Fruit fly (Drosophila melanogaster) whole organism, embryonic: ENCODE measurements around the gene CG10214.

Experiments used
- Abd-B ChIP-seq: fragments of 200-800 bp; sonication (Bioruptor generic); optimal IDR thresholded peaks from 2 replicates; lab custom pipeline; 2018; ENCODE audit warnings: missing biosample characterization, mild to moderate bottlenecking, missing genetic modification characterization, moderate library complexity
- BtbVII ChIP-seq: fragments of 200-800 bp; sonication (Bioruptor generic); optimal IDR thresholded peaks from 3 replicates; lab custom pipeline; 2017; ENCODE audit warnings: missing biosample characterization, mild to moderate bottlenecking, missing genetic modification characterization
- CG11247 ChIP-seq: fragments of 200-800 bp; sonication (Bioruptor generic); IDR thresholded peaks from 2 replicates; pipeline ENCODE4 v1.3.6; 2022; ENCODE audit warnings: missing biosample characterization, missing genetic modification characterization
- CG12155 ChIP-seq: fragments of 200-800 bp; sonication (Bioruptor generic); optimal IDR thresholded peaks from 3 replicates; lab custom pipeline; 2016; ENCODE audit warnings: missing biosample characterization, missing genetic modification characterization
- CG13123 ChIP-seq: fragments of 200-800 bp; sonication (Bioruptor generic); optimal IDR thresholded peaks from 2 replicates; lab custom pipeline; 2016; ENCODE audit warnings: missing biosample characterization, missing genetic modification characterization
- CG15601 ChIP-seq: fragments of 200-800 bp; sonication (Bioruptor generic); optimal IDR thresholded peaks from 3 replicates; lab custom pipeline; 2019; ENCODE audit warnings: missing biosample characterization, mild to moderate bottlenecking, missing genetic modification characterization, moderate library complexity
- CG17186 ChIP-seq: fragments of 200-800 bp; sonication (Bioruptor generic); optimal IDR thresholded peaks from 3 replicates; lab custom pipeline; 2017; ENCODE audit warnings: missing biosample characterization, missing genetic modification reagents, missing genetic modification characterization
- CG2120 ChIP-seq: fragments of 200-800 bp; sonication (Bioruptor generic); optimal IDR thresholded peaks from 3 replicates; lab custom pipeline; 2016; ENCODE audit warnings: missing biosample characterization, missing genetic modification characterization
- CG2202 ChIP-seq: fragments of 200-800 bp; sonication (Bioruptor generic); optimal IDR thresholded peaks from 2 replicates; lab custom pipeline; 2018; ENCODE audit warnings: missing biosample characterization, mild to moderate bottlenecking, missing genetic modification characterization
- CG32532 ChIP-seq: fragments of 200-800 bp; sonication (Bioruptor generic); IDR thresholded peaks from 2 replicates; pipeline ENCODE4 v1.3.6; 2022; ENCODE audit warnings: missing biosample characterization, missing genetic modification characterization
- CG4404 ChIP-seq: fragments of 200-800 bp; sonication (Bioruptor generic); IDR thresholded peaks from 2 replicates; pipeline ENCODE4 v1.3.6; 2022; ENCODE audit warnings: missing biosample characterization, missing genetic modification characterization
- CG7963 ChIP-seq: fragments of 200-800 bp; sonication (Bioruptor generic); IDR thresholded peaks from 3 replicates; pipeline ENCODE4 v1.3.6; 2022; ENCODE audit warnings: missing biosample characterization, missing genetic modification characterization; ENCODE audit not compliant: partially characterized antibody
- CG7987 ChIP-seq: fragments of 200-800 bp; sonication (Bioruptor generic); optimal IDR thresholded peaks from 2 replicates; lab custom pipeline; 2018; ENCODE audit warnings: missing biosample characterization, mild to moderate bottlenecking, missing genetic modification characterization, moderate library complexity
- CG8089 ChIP-seq: fragments of 200-800 bp; sonication (Bioruptor generic); optimal IDR thresholded peaks from 3 replicates; lab custom pipeline; 2016; ENCODE audit warnings: missing biosample characterization, missing genetic modification characterization
- CG8290 ChIP-seq, 3 experiments: fragments of 200-800 bp; sonication (Bioruptor generic); optimal IDR thresholded peaks; 2 replicates each; lab custom pipeline; 2016 to 2019; ENCODE audit warnings: missing biosample characterization in 3 of 3, missing genetic modification characterization in 3 of 3, mild to moderate bottlenecking in 2 of 3, moderate library complexity in 1 of 3
- CG8388 ChIP-seq: fragments of 200-800 bp; sonication (Bioruptor generic); optimal IDR thresholded peaks from 2 replicates; lab custom pipeline; 2019; ENCODE audit warnings: missing biosample characterization, mild to moderate bottlenecking, missing genetic modification characterization, moderate library complexity
- CG9215 ChIP-seq: fragments of 200-800 bp; sonication (Bioruptor generic); IDR thresholded peaks from 2 replicates; pipeline ENCODE4 v1.3.6; 2022; ENCODE audit warnings: missing biosample characterization, missing genetic modification characterization
- CG9932 ChIP-seq: fragments of 200-800 bp; sonication (Bioruptor generic); IDR thresholded peaks from 2 replicates; pipeline ENCODE4 v1.3.6; 2022; ENCODE audit warnings: missing biosample characterization, missing genetic modification characterization
- Chrac-16 ChIP-seq: fragments of 200-800 bp; sonication (Bioruptor generic); optimal IDR thresholded peaks from 3 replicates; lab custom pipeline; 2016; ENCODE audit warnings: missing biosample characterization, missing genetic modification characterization
- Dip2 ChIP-seq: fragments of 200-800 bp; sonication (Bioruptor generic); IDR thresholded peaks from 2 replicates; pipeline ENCODE4 v1.3.6; 2022; ENCODE audit warnings: missing biosample characterization, missing genetic modification characterization
- Dip3 ChIP-seq: fragments of 200-800 bp; sonication (Bioruptor generic); optimal IDR thresholded peaks from 3 replicates; lab custom pipeline; 2016; ENCODE audit warnings: missing biosample characterization, missing genetic modification characterization
- ERR ChIP-seq: fragments of 200-800 bp; sonication (Bioruptor generic); optimal IDR thresholded peaks from 2 replicates; lab custom pipeline; 2016; ENCODE audit warnings: missing biosample characterization, missing genetic modification characterization
- HmgZ ChIP-seq: fragments of 200-800 bp; sonication (Bioruptor generic); optimal IDR thresholded peaks from 2 replicates; lab custom pipeline; 2018; ENCODE audit warnings: missing biosample characterization, mild to moderate bottlenecking, missing genetic modification characterization
- Hr78 ChIP-seq, 2 experiments: fragments of 200-800 bp in 1 of 2; fragments of >200 bp in 1 of 2; sonication (Bioruptor generic) in 1 of 2; optimal IDR thresholded peaks; 2 replicates each; lab custom pipeline; 2017 to 2019; ENCODE audit warnings: missing biosample characterization in 2 of 2, missing genetic modification characterization in 2 of 2, mild to moderate bottlenecking in 1 of 2, moderate library complexity in 1 of 2
- Hsf ChIP-seq: fragments of 200-800 bp; sonication (Bioruptor generic); optimal IDR thresholded peaks from 3 replicates; lab custom pipeline; 2016; ENCODE audit warnings: missing biosample characterization, missing genetic modification characterization
- PHDP ChIP-seq: fragments of 200-800 bp; sonication (Bioruptor generic); optimal IDR thresholded peaks from 3 replicates; lab custom pipeline; 2018; ENCODE audit warnings: missing biosample characterization, mild to moderate bottlenecking, missing genetic modification characterization, moderate library complexity
- YL-1 ChIP-seq: fragments of 200-800 bp; sonication (Bioruptor generic); optimal IDR thresholded peaks from 3 replicates; lab custom pipeline; 2017; ENCODE audit warnings: missing biosample characterization, mild to moderate bottlenecking, missing genetic modification characterization
- bowl ChIP-seq: fragments of 200-800 bp; sonication (Bioruptor generic); IDR thresholded peaks from 2 replicates; pipeline ENCODE4 v1.3.6; 2022; ENCODE audit warnings: missing biosample characterization, missing genetic modification characterization
- bsh ChIP-seq, 2 experiments: fragments of 200-800 bp; sonication (Bioruptor generic); optimal IDR thresholded peaks; 2 replicates each; lab custom pipeline; 2017 to 2018; ENCODE audit warnings: mild to moderate bottlenecking in 2 of 2, missing biosample characterization in 2 of 2, missing genetic modification characterization in 2 of 2, moderate library complexity in 1 of 2
- croc ChIP-seq: fragments of 200-800 bp; sonication (Bioruptor generic); conservative IDR thresholded peaks from 3 replicates; pipeline ENCODE4 v1.3.6; 2022; ENCODE audit warnings: missing biosample characterization, missing genetic modification characterization
- dati ChIP-seq: fragments of 200-800 bp; sonication (Bioruptor generic); IDR thresholded peaks from 2 replicates; pipeline ENCODE4 v1.3.6; 2022; ENCODE audit warnings: missing biosample characterization, missing genetic modification characterization
- disco-r ChIP-seq: fragments of 200-800 bp; sonication (Bioruptor generic); optimal IDR thresholded peaks from 2 replicates; lab custom pipeline; 2016; ENCODE audit warnings: missing biosample characterization, missing genetic modification characterization
- ewg ChIP-seq: fragments of 200-800 bp; sonication (Bioruptor generic); optimal IDR thresholded peaks from 3 replicates; lab custom pipeline; 2017; ENCODE audit warnings: mild to moderate bottlenecking, missing biosample characterization, missing genetic modification reagents, missing genetic modification characterization
- gfzf ChIP-seq: fragments of 200-800 bp; sonication (Bioruptor generic); optimal IDR thresholded peaks from 2 replicates; lab custom pipeline; 2016; ENCODE audit warnings: missing biosample characterization, mild to moderate bottlenecking, missing genetic modification characterization, moderate library complexity
- ham ChIP-seq: fragments of 200-800 bp; sonication (Bioruptor generic); IDR thresholded peaks from 2 replicates; pipeline ENCODE4 v1.3.6; 2022; ENCODE audit warnings: missing biosample characterization, missing genetic modification characterization
- her ChIP-seq: fragments of 200-800 bp; sonication (Bioruptor generic); optimal IDR thresholded peaks from 2 replicates; lab custom pipeline; 2016; ENCODE audit warnings: missing biosample characterization, missing genetic modification characterization
- hkb ChIP-seq, 2 experiments: fragments of 200-800 bp in 1 of 2; fragments of >200 bp in 1 of 2; sonication (Bioruptor generic) in 1 of 2; IDR thresholded peaks in 1 of 2; optimal IDR thresholded peaks in 1 of 2; 2 replicates each; pipeline versions ENCODE4 v1.3.6 to Lab custom; 2017 to 2022; ENCODE audit warnings: missing biosample characterization in 1 of 2, missing genetic modification characterization in 1 of 2
- kni ChIP-seq: fragments of 200-800 bp; sonication (Bioruptor generic); optimal IDR thresholded peaks from 3 replicates; lab custom pipeline; 2017; ENCODE audit warnings: mild to moderate bottlenecking, missing biosample characterization, missing genetic modification reagents, missing genetic modification characterization
- lbe ChIP-seq: fragments of 200-800 bp; sonication (Bioruptor generic); optimal IDR thresholded peaks from 2 replicates; lab custom pipeline; 2016; ENCODE audit warnings: missing biosample characterization, mild to moderate bottlenecking, missing genetic modification characterization
- mam ChIP-seq: fragments of 200-800 bp; sonication (Bioruptor generic); optimal IDR thresholded peaks from 3 replicates; lab custom pipeline; 2016; ENCODE audit warnings: missing biosample characterization, missing genetic modification characterization
- odd ChIP-seq: fragments of 200-800 bp; sonication (Bioruptor generic); optimal IDR thresholded peaks from 2 replicates; lab custom pipeline; 2017; ENCODE audit warnings: missing biosample characterization, mild to moderate bottlenecking, missing genetic modification characterization
- pb ChIP-seq: fragments of 200-800 bp; sonication (Bioruptor generic); optimal IDR thresholded peaks from 3 replicates; lab custom pipeline; 2016; ENCODE audit warnings: missing biosample characterization, missing genetic modification characterization
- pita ChIP-seq: fragments of 200-800 bp; sonication (Bioruptor generic); optimal IDR thresholded peaks from 2 replicates; lab custom pipeline; 2017; ENCODE audit warnings: missing biosample characterization, mild to moderate bottlenecking, missing genetic modification characterization
- slou ChIP-seq: fragments of 200-800 bp; sonication (Bioruptor generic); optimal IDR thresholded peaks from 3 replicates; lab custom pipeline; 2016; ENCODE audit warnings: missing biosample characterization, missing genetic modification characterization
- sqz ChIP-seq: fragments of 200-800 bp; sonication (Bioruptor generic); optimal IDR thresholded peaks from 3 replicates; lab custom pipeline; 2018; ENCODE audit warnings: missing biosample characterization, mild to moderate bottlenecking, missing genetic modification characterization
- sug ChIP-seq: fragments of 200-800 bp; optimal IDR thresholded peaks from 2 replicates; lab custom pipeline; 2019; ENCODE audit warnings: missing biosample characterization, mild to moderate bottlenecking, missing genetic modification characterization, moderate library complexity
- trem ChIP-seq: fragments of 200-800 bp; optimal IDR thresholded peaks from 3 replicates; lab custom pipeline; 2019; ENCODE audit warnings: missing biosample characterization, mild to moderate bottlenecking, missing genetic modification characterization, moderate library complexity
- tup ChIP-seq: fragments of 200-800 bp; sonication (Bioruptor generic); optimal IDR thresholded peaks from 2 replicates; lab custom pipeline; 2016; ENCODE audit warnings: missing biosample characterization, mild to moderate bottlenecking, missing genetic modification characterization, moderate library complexity
- wek ChIP-seq: fragments of 200-800 bp; sonication (Bioruptor generic); optimal IDR thresholded peaks from 3 replicates; lab custom pipeline; 2018; ENCODE audit warnings: missing biosample characterization, mild to moderate bottlenecking, missing genetic modification characterization, moderate library complexity
- zf30C ChIP-seq: fragments of 200-800 bp; sonication (Bioruptor generic); optimal IDR thresholded peaks from 3 replicates; lab custom pipeline; 2018; ENCODE audit warnings: missing biosample characterization, mild to moderate bottlenecking, missing genetic modification characterization

CG10214 gene

DNA sequence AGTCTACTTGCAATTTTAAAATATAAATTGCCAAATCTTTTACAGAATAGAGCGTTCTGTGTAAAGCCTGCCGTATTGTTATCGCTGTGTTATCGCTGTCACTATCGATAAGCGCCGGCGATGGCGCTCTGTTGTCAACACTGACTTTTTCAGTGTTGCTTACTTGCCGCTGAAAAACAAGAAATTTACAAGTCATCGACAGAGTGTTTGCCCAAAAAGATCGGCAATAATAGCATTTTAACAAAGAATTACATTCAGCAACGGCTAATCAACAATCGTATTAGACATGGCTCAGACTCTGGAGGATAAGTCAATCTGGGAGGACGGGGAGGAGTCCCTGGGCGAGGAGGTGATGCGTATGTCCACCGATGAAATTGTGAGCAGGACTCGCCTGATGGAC is 14.6 kb downstream of the CG10214 start, which contains the start of the genes RanBP3 and Rpt5 (continued):
- TF ChIP-seq CG8388 (no peak), disco-r (GFP tag; lab: Kevin White, UChicago) (no peak), wek (no peak), tup (no peak), Dip3 (GFP tag; lab: Kevin White, UChicago) (peak; percentile 69), CG4404 (GFP tag; lab: Robert Waterston, UW) (no peak), kni (GFP tag; lab: Kevin White, UChicago) (no peak), CG2202 (tag; lab: Kevin White, UChicago) (no peak), BtbVII (GFP tag; lab: Kevin White, UChicago) (no peak), lbe (peak; percentile 78), CG13123 (GFP tag; lab: Kevin White, UChicago) (no peak), Dip2 (GFP tag; lab: Robert Waterston, UW) (no peak), hkb (optimal IDR thresholded peaks at IDR 0.05; lab: Kevin White, UChicago) (no peak), hkb (GFP tag; IDR thresholded peaks at IDR 0.05; lab: Robert Waterston, UW) (0 out of 2 replicates have a peak, but pooled peaks have one; percentile 20), CG7987 (peak; percentile 55), CG12155 (GFP tag; lab: Kevin White, UChicago) (peak; percentile 61), mam (peak; percentile 73), trem (tag; lab: Kevin White, UChicago) (peak; percentile 34), CG9215 (peak; percentile 44), HmgZ (peak; percentile 89), her (peak; percentile 59), CG9932 (GFP tag; lab: Robert Waterston, UW) (peak; percentile 83), Hr78 (GFP tag; optimal IDR thresholded peaks at IDR 0.05; lab: Kevin White, UChicago) (no peak), CG17186 (peak; percentile 69), CG2120 (GFP tag; lab: Kevin White, UChicago) (peak; percentile 84), PHDP (tag; lab: Kevin White, UChicago) (no peak), ham (GFP tag; lab: Robert Waterston, UW) (no peak), Hsf (GFP tag; lab: Kevin White, UChicago) (peak; percentile 66), zf30C (GFP tag; lab: Kevin White, UChicago) (no peak), pb (GFP tag; lab: Kevin White, UChicago) (peak; percentile 36), Chrac-16 (GFP tag; lab: Kevin White, UChicago) (peak; percentile 34), ERR (GFP tag; lab: Kevin White, UChicago) (peak; percentile 77), CG15601 (tag; lab: Kevin White, UChicago) (no peak), CG8089 (GFP tag; lab: Kevin White, UChicago) (no peak), YL-1 (peak; percentile 91), gfzf (GFP tag; lab: Kevin White, UChicago) (peak; percentile 27), sug (tag; lab: Kevin White, UChicago) (no peak), dati (GFP tag; lab: Robert Waterston, UW) (no peak), CG8290 (GFP tag; optimal IDR thresholded peaks at IDR 0.05; lab: Kevin White, UChicago) (no peak), CG8290 (tag; optimal IDR thresholded peaks at IDR 0.05; lab: Kevin White, UChicago) (no peak), sqz (GFP tag; lab: Kevin White, UChicago) (no peak), CG11247 (GFP tag; lab: Robert Waterston, UW) (peak; percentile 65; the same call in 1 of the 2 replicates), ewg (no peak), CG32532 (GFP tag; lab: Robert Waterston, UW) (peak; percentile 60; the same call in 1 of the 2 replicates), slou (no peak), Abd-B (GFP tag; lab: Kevin White, UChicago) (no peak), croc (no peak), CG7963 (GFP tag; lab: Robert Waterston, UW) (peak; percentile 76), pita (GFP tag; lab: Kevin White, UChicago) (no peak), bsh (GFP tag; optimal IDR thresholded peaks at IDR 0.05; lab: Kevin White, UChicago) (peak in 1 of 2 experiments; percentile 9), odd (no peak), bowl (GFP tag; lab: Robert Waterston, UW) (no peak)
